Worm (Caenorhabditis elegans) whole organism, L4 larva: ENCODE results near the gene D1086.9.

Source experiments
- F10B5.3 ChIP-seq: sonication (generic microtip); optimal IDR thresholded peaks from 2 replicates; lab custom pipeline; 2016; ENCODE audit warnings: mild to moderate bottlenecking, missing genetic modification characterization, missing compliant biosample characterization
- F37D6.2 ChIP-seq: sonication (generic microtip); optimal IDR thresholded peaks from 2 replicates; lab custom pipeline; 2016; ENCODE audit warnings: mild to moderate bottlenecking, missing genetic modification characterization, missing compliant biosample characterization
- Y105C5A.15 ChIP-seq: fragments of 200-800 bp; sonication (Bioruptor generic); IDR thresholded peaks from 2 replicates; pipeline ENCODE4 v1.3.6; 2022; ENCODE audit warnings: missing genetic modification characterization, missing compliant biosample characterization
- ZK337.2 ChIP-seq: fragments of 200-800 bp; sonication (Bioruptor generic); IDR thresholded peaks from 2 replicates; pipeline ENCODE4 v1.3.6; 2022; ENCODE audit warnings: missing genetic modification reagents, missing genetic modification characterization, missing compliant biosample characterization
- aha-1 ChIP-seq: fragments of 150-350 bp; peaks from one replicate; lab custom pipeline; 2014; ENCODE audit warnings: missing biosample characterization, missing genetic modification characterization
- ceh-28 ChIP-seq: fragments of 150-350 bp; optimal IDR thresholded peaks from 2 replicates; lab custom pipeline; 2014; ENCODE audit warnings: missing biosample characterization, missing genetic modification reagents, missing genetic modification characterization
- ctbp-1 ChIP-seq: fragments of 200-800 bp; sonication (Bioruptor generic); IDR thresholded peaks from 2 replicates; pipeline ENCODE4 v1.3.6; 2022; ENCODE audit warnings: missing genetic modification reagents, missing genetic modification characterization, missing compliant biosample characterization
- daf-12 ChIP-seq: fragments of 150-350 bp; optimal IDR thresholded peaks from 2 replicates; lab custom pipeline; 2014; ENCODE audit warnings: missing biosample characterization, missing genetic modification reagents, missing genetic modification characterization
- daf-16 ChIP-seq, 3 experiments: sonication (generic microtip); optimal IDR thresholded peaks; 2 replicates each; lab custom pipeline; 2016 to 2017; ENCODE audit warnings: missing genetic modification characterization in 3 of 3, missing genetic modification reagents in 3 of 3, mild to moderate bottlenecking in 2 of 3, missing compliant biosample characterization in 2 of 3, missing biosample characterization in 1 of 3, moderate library complexity in 1 of 3
- dmd-6 ChIP-seq: fragments of 200-800 bp; sonication (Bioruptor generic); IDR thresholded peaks from 2 replicates; pipeline ENCODE4 v1.3.6; 2022; ENCODE audit warnings: missing genetic modification reagents, missing genetic modification characterization, missing compliant biosample characterization
- dve-1 ChIP-seq: sonication (generic microtip); optimal IDR thresholded peaks from 2 replicates; lab custom pipeline; 2017; ENCODE audit warnings: antibody characterized with exemption, mild to moderate bottlenecking, missing genetic modification characterization, missing compliant biosample characterization; ENCODE audit not compliant: insufficient read depth
- hlh-11 ChIP-seq: fragments of 200-800 bp; sonication (Bioruptor generic); optimal IDR thresholded peaks from 2 replicates; lab custom pipeline; 2018; ENCODE audit warnings: mild to moderate bottlenecking, missing genetic modification characterization, missing compliant biosample characterization
- hmg-1.1 ChIP-seq: fragments of 200-800 bp; sonication (Bioruptor generic); IDR thresholded peaks from 2 replicates; pipeline ENCODE4 v1.3.6; 2022; ENCODE audit warnings: missing genetic modification reagents, missing genetic modification characterization, missing compliant biosample characterization
- jun-1 ChIP-seq: fragments of 150-350 bp; optimal IDR thresholded peaks from 2 replicates; lab custom pipeline; 2014; ENCODE audit warnings: missing biosample characterization, missing genetic modification reagents, missing genetic modification characterization
- lin-15B ChIP-seq: fragments of 150-350 bp; sonication (generic microtip); optimal IDR thresholded peaks from 3 replicates; lab custom pipeline; 2014; ENCODE audit warnings: missing biosample characterization, missing genetic modification characterization
- lin-29 ChIP-seq: fragments of 200-800 bp; sonication (Bioruptor generic); IDR thresholded peaks from 2 replicates; pipeline ENCODE4 v1.3.6; 2022; ENCODE audit warnings: missing genetic modification reagents, missing genetic modification characterization, missing compliant biosample characterization
- lin-38 ChIP-seq: fragments of 200-800 bp; sonication (Bioruptor generic); IDR thresholded peaks from 2 replicates; pipeline ENCODE4 v1.3.6; 2022; ENCODE audit warnings: missing genetic modification reagents, missing genetic modification characterization, missing compliant biosample characterization
- lir-3 ChIP-seq: sonication (generic microtip); optimal IDR thresholded peaks from 2 replicates; lab custom pipeline; 2016; ENCODE audit warnings: mild to moderate bottlenecking, missing genetic modification characterization, missing compliant biosample characterization
- madf-9 ChIP-seq: fragments of 200-800 bp; sonication (Bioruptor generic); conservative IDR thresholded peaks from 2 replicates; pipeline ENCODE4 v1.3.6; 2022; ENCODE audit warnings: missing genetic modification reagents, missing genetic modification characterization, missing compliant biosample characterization
- mdt-29 ChIP-seq: fragments of 200-800 bp; sonication (Bioruptor generic); IDR thresholded peaks from 2 replicates; pipeline ENCODE4 v1.3.6; 2022; ENCODE audit warnings: missing genetic modification reagents, missing genetic modification characterization, missing compliant biosample characterization
- mes-2 ChIP-seq: sonication (generic microtip); optimal IDR thresholded peaks from 2 replicates; lab custom pipeline; 2016; ENCODE audit warnings: missing genotype, mild to moderate bottlenecking, missing genetic modification characterization, missing compliant biosample characterization; ENCODE audit not compliant: poor library complexity, severe bottlenecking
- mxl-3 ChIP-seq: fragments of 200-800 bp; sonication (Bioruptor generic); optimal IDR thresholded peaks from 2 replicates; lab custom pipeline; 2018; ENCODE audit warnings: mild to moderate bottlenecking, missing genetic modification characterization, missing compliant biosample characterization
- nhr-41 ChIP-seq: fragments of 200-800 bp; sonication (Bioruptor generic); IDR thresholded peaks from 2 replicates; pipeline ENCODE4 v1.3.6; 2022; ENCODE audit warnings: missing genetic modification reagents, missing genetic modification characterization, missing compliant biosample characterization
- nhr-48 ChIP-seq: sonication (generic microtip); optimal IDR thresholded peaks from 2 replicates; lab custom pipeline; 2016; ENCODE audit warnings: mild to moderate bottlenecking, missing genetic modification characterization, missing compliant biosample characterization
- nhr-77 ChIP-seq: fragments of 150-350 bp; optimal IDR thresholded peaks from 2 replicates; lab custom pipeline; 2014; ENCODE audit warnings: missing biosample characterization, missing genetic modification characterization
- rbr-2 ChIP-seq: sonication (generic microtip); optimal IDR thresholded peaks from 2 replicates; lab custom pipeline; 2016; ENCODE audit warnings: missing genotype, missing genetic modification characterization, missing compliant biosample characterization
- set-16 ChIP-seq: fragments of 200-800 bp; sonication (Bioruptor generic); IDR thresholded peaks from 2 replicates; pipeline ENCODE4 v1.3.6; 2022; ENCODE audit warnings: missing genetic modification reagents, missing genetic modification characterization, missing compliant biosample characterization
- snpc-1.2 ChIP-seq: fragments of 200-800 bp; sonication (Bioruptor generic); IDR thresholded peaks from 2 replicates; pipeline ENCODE4 v1.3.6; 2022; ENCODE audit warnings: missing genetic modification reagents, missing genetic modification characterization, missing compliant biosample characterization
- spr-3 ChIP-seq: fragments of 200-800 bp; sonication (Bioruptor generic); optimal IDR thresholded peaks from 2 replicates; lab custom pipeline; 2018; ENCODE audit warnings: mild to moderate bottlenecking, missing genetic modification characterization, missing compliant biosample characterization
- unc-62 ChIP-seq, 3 experiments: fragments of 150-350 bp in 1 of 3; sonication (generic microtip); optimal IDR thresholded peaks in 2 of 3; peaks in 1 of 3; 1 replicate in 1 of 3; 2 replicates in 2 of 3; lab custom pipeline; 2014 to 2017; ENCODE audit warnings: missing biosample characterization in 3 of 3, missing genetic modification characterization in 3 of 3, missing genetic modification reagents in 3 of 3, missing genotype in 1 of 3
- zfp-3 ChIP-seq: fragments of 200-800 bp; sonication (Bioruptor generic); conservative IDR thresholded peaks from 2 replicates; pipeline ENCODE4 v1.3.6; 2022; ENCODE audit warnings: missing genetic modification reagents, missing genetic modification characterization, missing compliant biosample characterization
- zip-11 ChIP-seq: fragments of 200-800 bp; sonication (Bioruptor generic); IDR thresholded peaks from 2 replicates; pipeline ENCODE4 v1.3.6; 2022; ENCODE audit warnings: missing genetic modification characterization, missing compliant biosample characterization

D1086.9 gene

ce11 chrV:14110042-14110441, 6.0 kb downstream of the D1086.9 start, which contains the start of gene H39E23.2:
Gene H39E23.2, plus strand, starts transcription at chrV:14110342.
- TF ChIP-seq lin-38 (GFP tag; lab: Robert Waterston, UW) (no peak), F37D6.2 (no peak), lin-29 (GFP tag; lab: Robert Waterston, UW) (no peak), daf-16 (GFP tag; optimal IDR thresholded peaks at IDR 0.05; lab: Kevin White, UChicago) (no peak), daf-16 (tag; optimal IDR thresholded peaks at IDR 0.05; lab: Kevin White, UChicago) (no peak)

DNA sequence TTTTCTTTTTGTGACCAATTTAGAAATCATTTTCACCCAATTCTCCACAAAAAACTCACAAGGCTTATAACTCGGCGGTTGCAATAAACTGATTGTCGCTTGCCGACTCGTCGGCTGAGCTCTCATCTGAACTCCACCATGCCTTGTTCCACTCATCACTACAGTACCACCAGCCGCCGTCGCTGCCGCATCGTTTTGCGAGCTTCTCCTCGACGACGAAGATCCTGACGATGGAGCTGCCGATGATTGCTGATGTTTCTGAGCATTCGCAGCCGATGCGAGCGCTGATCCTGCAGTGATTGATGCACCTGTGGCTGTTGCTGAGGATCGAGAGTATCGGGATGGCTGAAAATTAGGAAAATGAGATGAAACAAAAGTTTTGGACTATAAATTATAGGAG, 16.6 kb downstream of the D1086.9 start:
- TF ChIP-seq F10B5.3 (tag; lab: Kevin White, UChicago) (no peak), jun-1 (tag; lab: Kevin White, UChicago) (no peak), set-16 (GFP tag; lab: Robert Waterston, UW) (peak; percentile 71), daf-12 (tag; lab: Kevin White, UChicago) (no peak), ZK337.2 (GFP tag; lab: Robert Waterston, UW) (no peak), unc-62 (GFP tag; optimal IDR thresholded peaks at IDR 0.05 in 1 of 2; lab: Kevin White, UChicago) (peak in 1 of 2 experiments; percentile 75), unc-62 (tag; optimal IDR thresholded peaks at IDR 0.05; lab: Kevin White, UChicago) (no peak)

DNA sequence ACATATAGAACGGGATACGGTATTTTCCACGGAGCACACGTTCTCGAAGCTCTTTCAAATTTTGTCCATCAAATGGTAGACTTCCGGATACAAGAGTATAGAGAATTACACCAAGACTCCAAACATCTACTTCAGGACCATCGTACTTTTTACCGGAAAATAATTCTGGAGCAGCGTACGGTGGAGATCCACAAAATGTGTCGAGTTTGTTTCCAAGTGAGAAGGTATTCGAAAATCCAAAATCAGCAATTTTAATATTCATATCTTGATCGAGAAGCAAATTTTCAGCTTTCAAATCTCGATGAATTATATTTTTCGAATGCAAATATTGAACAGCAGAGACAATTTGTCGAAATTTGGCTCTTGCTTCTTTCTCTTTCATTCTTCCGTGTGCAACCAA, 19.1 kb downstream of the D1086.9 start:
- TF ChIP-seq ceh-28 (tag; lab: Kevin White, UChicago) (no peak), lin-15B (tag; lab: Kevin White, UChicago) (no peak), lir-3 (tag; lab: Kevin White, UChicago) (no peak), aha-1 (peak; percentile 92)

- TF ChIP-seq zfp-3 (GFP tag; lab: Robert Waterston, UW), result 0 out of 2 replicates have a peak, but pooled peaks have one; percentile 49
- peak; percentile 7; the same call in 1 of the 2 replicates for TF ChIP-seq set-16 (GFP tag; lab: Robert Waterston, UW)
- peak; percentile 16; the same call in 1 of the 2 replicates for TF ChIP-seq nhr-41 (GFP tag; lab: Robert Waterston, UW)
- peak; percentile 31 for TF ChIP-seq dmd-6 (GFP tag; lab: Robert Waterston, UW)
- 0 out of 2 replicates have a peak, but pooled peaks have one; percentile 45 for TF ChIP-seq Y105C5A.15 (GFP tag; lab: Robert Waterston, UW)
- TF ChIP-seq madf-9 (GFP tag; lab: Robert Waterston, UW), result 0 out of 2 replicates have a peak, but pooled peaks have one; percentile 13
- peak; percentile 25; the same call in 1 of the 2 replicates for TF ChIP-seq lin-38 (GFP tag; lab: Robert Waterston, UW)
- 0 out of 2 replicates have a peak, but pooled peaks have one; percentile 35 for TF ChIP-seq mdt-29 (GFP tag; lab: Robert Waterston, UW)
- TF ChIP-seq snpc-1.2, result 0 out of 2 replicates have a peak, but pooled peaks have one; percentile 12
Measured at ce11 chrV:14124187-14124586, 20.1 kb downstream of the D1086.9 start.

DNA sequence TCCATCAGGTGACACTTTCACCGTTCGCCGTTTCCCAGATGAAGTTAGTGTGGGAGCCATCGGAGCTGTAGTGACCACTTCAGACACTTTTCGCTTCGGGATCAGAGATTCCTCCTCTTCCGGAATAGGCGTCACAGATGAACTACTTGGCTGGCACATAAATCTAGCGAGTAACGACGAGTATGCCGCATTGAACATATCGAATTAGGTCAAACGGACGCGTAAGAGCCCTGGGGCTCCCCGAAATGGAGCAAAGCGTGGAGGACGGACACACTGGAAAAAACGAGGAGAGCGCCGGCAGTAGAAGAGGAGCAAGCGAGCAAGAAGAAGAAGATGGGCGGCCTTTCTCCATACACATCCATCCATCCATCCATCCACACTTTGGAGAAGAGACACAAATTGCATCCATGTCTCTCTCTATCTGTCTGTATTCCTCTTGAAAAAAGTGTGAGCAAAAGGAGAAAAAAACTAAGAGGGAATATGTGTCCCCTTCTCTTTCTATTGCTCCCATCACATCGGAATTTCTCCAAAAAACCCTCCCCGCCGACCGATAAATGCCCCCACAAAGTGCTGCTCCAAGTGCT, 22.4 kb downstream of the D1086.9 start:
- TF ChIP-seq spr-3 (GFP tag; lab: Kevin White, UChicago) (no peak), unc-62 (GFP tag; optimal IDR thresholded peaks at IDR 0.05 in 1 of 2; lab: Kevin White, UChicago) (peak in 1 of 2 experiments; percentile 11), unc-62 (tag; optimal IDR thresholded peaks at IDR 0.05; lab: Kevin White, UChicago) (no peak), nhr-48 (tag; lab: Kevin White, UChicago) (no peak), aha-1 (peak; percentile 57), set-16 (GFP tag; lab: Robert Waterston, UW) (peak; percentile 16; the same call in 1 of the 2 replicates), dmd-6 (GFP tag; lab: Robert Waterston, UW) (no peak), mxl-3 (GFP tag; lab: Kevin White, UChicago) (no peak), dve-1 (tag; lab: Kevin White, UChicago) (no peak), mes-2 (tag; lab: Kevin White, UChicago) (peak; percentile 23), ctbp-1 (GFP tag; lab: Robert Waterston, UW) (0 out of 2 replicates have a peak, but pooled peaks have one; percentile 47), nhr-77 (tag; lab: Kevin White, UChicago) (no peak), hmg-1.1 (GFP tag; lab: Robert Waterston, UW) (0 out of 2 replicates have a peak, but pooled peaks have one; percentile 17), rbr-2 (tag; lab: Kevin White, UChicago) (no peak), hlh-11 (tag; lab: Kevin White, UChicago) (no peak), zip-11 (GFP tag; lab: Robert Waterston, UW) (no peak)
